Worm (Caenorhabditis elegans) whole organism, young adult: ENCODE measurements around the gene F49E8.8.

Experiments used
- F55B11.4 ChIP-seq: sonication (generic microtip); optimal IDR thresholded peaks from 2 replicates; lab custom pipeline; 2016; ENCODE audit warnings: missing compliant biosample characterization, missing genetic modification characterization, borderline replicate concordance; ENCODE audit not compliant: insufficient read depth
- fkh-3 ChIP-seq: sonication (generic microtip); optimal IDR thresholded peaks from 2 replicates; lab custom pipeline; 2016; ENCODE audit warnings: mild to moderate bottlenecking, missing genetic modification characterization, missing compliant biosample characterization
- gei-17 ChIP-seq: fragments of 200-800 bp; sonication (Bioruptor generic); optimal IDR thresholded peaks from 2 replicates; lab custom pipeline; 2018; ENCODE audit warnings: mild to moderate bottlenecking, missing genetic modification characterization, missing compliant biosample characterization
- lin-54 ChIP-seq: fragments of 200-800 bp; sonication (Bioruptor generic); optimal IDR thresholded peaks from 2 replicates; lab custom pipeline; 2018; ENCODE audit warnings: mild to moderate bottlenecking, missing genetic modification characterization, missing compliant biosample characterization
- madf-3 ChIP-seq: fragments of 200-800 bp; sonication (Bioruptor generic); IDR thresholded peaks from 2 replicates; pipeline ENCODE4 v1.3.6; 2022; ENCODE audit warnings: missing genetic modification reagents, missing genetic modification characterization, missing compliant biosample characterization
- rcor-1 ChIP-seq: fragments of 200-800 bp; sonication (Bioruptor generic); IDR thresholded peaks from 2 replicates; pipeline ENCODE4 v1.3.6; 2022; ENCODE audit warnings: missing genetic modification reagents, missing genetic modification characterization, missing compliant biosample characterization
- snpc-4 ChIP-seq, 5 experiments: fragments of 150-350 bp in 1 of 5; sonication (generic microtip) in 4 of 5; optimal IDR thresholded peaks; 2 replicates each; lab custom pipeline; 2014 to 2018; ENCODE audit warnings: missing genetic modification characterization in 5 of 5, missing biosample characterization in 3 of 5, antibody characterized with exemption in 2 of 5, mild to moderate bottlenecking in 2 of 5, missing compliant biosample characterization in 2 of 5, missing genotype in 2 of 5, moderate library complexity in 2 of 5, missing genetic modification reagents in 1 of 5
- sptf-2 ChIP-seq: fragments of 200-800 bp; sonication (Bioruptor generic); optimal IDR thresholded peaks from 2 replicates; lab custom pipeline; 2018; ENCODE audit warnings: mild to moderate bottlenecking, missing genetic modification characterization, missing compliant biosample characterization
- tbx-9 ChIP-seq: sonication (generic microtip); optimal IDR thresholded peaks from 2 replicates; lab custom pipeline; 2016; ENCODE audit warnings: borderline replicate concordance, missing genetic modification characterization, inconsistent platforms, missing compliant biosample characterization
- ztf-25 ChIP-seq: fragments of 200-800 bp; sonication (Bioruptor generic); IDR thresholded peaks from 2 replicates; pipeline ENCODE4 v1.3.6; 2022; ENCODE audit warnings: missing genetic modification reagents, missing genetic modification characterization, missing compliant biosample characterization

ce11 chrIV:7523744-7524143, 32.7 kb upstream of the F49E8.8 start:
- TF ChIP-seq fkh-3 (no peak), tbx-9 (no peak), gei-17 (GFP tag; lab: Kevin White, UChicago) (no peak), sptf-2 (GFP tag; lab: Kevin White, UChicago) (no peak), lin-54 (GFP tag; lab: Kevin White, UChicago) (no peak), ztf-25 (GFP tag; lab: Robert Waterston, UW) (no peak), madf-3 (GFP tag; lab: Robert Waterston, UW) (no peak), rcor-1 (GFP tag; lab: Robert Waterston, UW) (no peak), snpc-4 (GFP tag; optimal IDR thresholded peaks at IDR 0.05; lab: Kevin White, UChicago) (no peak), snpc-4 (tag; optimal IDR thresholded peaks at IDR 0.05; lab: Kevin White, UChicago) (no peak), F55B11.4 (tag; lab: Kevin White, UChicago) (no peak)
